Worm (Caenorhabditis elegans) whole organism, L4/young adult: ENCODE data around the gene Y51H4A.22.
"Not testable (repeated sequence)": the region's sequence is repeated elsewhere in the genome, so short reads cannot be mapped to it uniquely, and the experiment has no call there.

ENCODE experiments used
- W03F9.2 ChIP-seq: fragments of 150-350 bp; optimal IDR thresholded peaks from 2 replicates; lab custom pipeline; 2014; ENCODE audit warnings: missing biosample characterization, missing genetic modification characterization
- dao-5 ChIP-seq: sonication (generic microtip); optimal IDR thresholded peaks from 2 replicates; lab custom pipeline; 2016; ENCODE audit warnings: missing genotype, missing genetic modification characterization, moderate library complexity, missing compliant biosample characterization
- him-1 ChIP-seq: sonication (generic microtip); optimal IDR thresholded peaks from 2 replicates; lab custom pipeline; 2016; ENCODE audit warnings: missing genotype, missing genetic modification reagents, missing genetic modification characterization, missing compliant biosample characterization

Gene Y51H4A.22

ce11 chrIV:16720412-16720811 is at the start of gene Y51H4A.22:
TSS of gene Y51H4A.22 (plus strand) at chrIV:16720712.
- TF ChIP-seq him-1 (tag; lab: Kevin White, UChicago) (no peak), dao-5 (tag; lab: Kevin White, UChicago) (no peak), W03F9.2 (tag; lab: Kevin White, UChicago) (no peak)

- TF ChIP-seq him-1 (tag; lab: Kevin White, UChicago) = no peak
- TF ChIP-seq W03F9.2 (tag; lab: Kevin White, UChicago) = peak; percentile 11
- no peak for TF ChIP-seq dao-5 (tag; lab: Kevin White, UChicago)
Measured at ce11 chrIV:16684224-16684623, 36.3 kb upstream of the Y51H4A.22 start.

- no peak for TF ChIP-seq him-1 (tag; lab: Kevin White, UChicago)
- no peak for TF ChIP-seq dao-5 (tag; lab: Kevin White, UChicago)
- no peak for TF ChIP-seq W03F9.2 (tag; lab: Kevin White, UChicago)
Measured at ce11 chrIV:16694567-16694966, 25.9 kb upstream of the Y51H4A.22 start, which contains the start of gene Y51H4A.941. TSS of gene Y51H4A.941 (minus strand) at chrIV:16694667.

- no peak for TF ChIP-seq him-1 (tag; lab: Kevin White, UChicago)
- no peak for TF ChIP-seq W03F9.2 (tag; lab: Kevin White, UChicago)
- TF ChIP-seq dao-5 (tag; lab: Kevin White, UChicago) = no peak
Measured at ce11 chrIV:16696422-16696821, 24.1 kb upstream of the Y51H4A.22 start.

ce11 chrIV:16706950-16707349 is 13.6 kb upstream of the Y51H4A.22 start:
- TF ChIP-seq W03F9.2 (tag; lab: Kevin White, UChicago) = no peak
- TF ChIP-seq him-1 (tag; lab: Kevin White, UChicago) = no peak
- TF ChIP-seq dao-5 (tag; lab: Kevin White, UChicago) = no peak

- TF ChIP-seq W03F9.2 (tag; lab: Kevin White, UChicago) (no peak), dao-5 (tag; lab: Kevin White, UChicago) (no peak), him-1 (tag; lab: Kevin White, UChicago) (no peak)
Measured at ce11 chrIV:16709713-16710112, 10.8 kb upstream of the Y51H4A.22 start.

- TF ChIP-seq W03F9.2 (tag; lab: Kevin White, UChicago) = no peak
- no peak for TF ChIP-seq him-1 (tag; lab: Kevin White, UChicago)
- TF ChIP-seq dao-5 (tag; lab: Kevin White, UChicago) = no peak
Measured at ce11 chrIV:16710312-16710711, 10.2 kb upstream of the Y51H4A.22 start.

ce11 chrIV:16718651-16719050 is 1.9 kb upstream of the Y51H4A.22 start:
- no peak for TF ChIP-seq him-1 (tag; lab: Kevin White, UChicago)
- TF ChIP-seq W03F9.2 (tag; lab: Kevin White, UChicago) = no peak
- TF ChIP-seq dao-5 (tag; lab: Kevin White, UChicago) = no peak

- TF ChIP-seq W03F9.2 (tag; lab: Kevin White, UChicago) = no peak
- no peak for TF ChIP-seq dao-5 (tag; lab: Kevin White, UChicago)
- TF ChIP-seq him-1 (tag; lab: Kevin White, UChicago) = no peak
Measured at ce11 chrIV:16722000-16722607, 1.6 kb downstream of the Y51H4A.22 start.

ce11 chrIV:16722616-16723015 is 2.1 kb downstream of the Y51H4A.22 start, which contains the start of gene Y51H4A.23:
TSS of gene Y51H4A.23 (plus strand) at chrIV:16722916.
- not testable (repeated sequence) for TF ChIP-seq W03F9.2, him-1, dao-5 (tag; lab: Kevin White, UChicago)

ce11 chrIV:16735957-16736356 is 15.4 kb downstream of the Y51H4A.22 start, which contains the start of gene Y51H4A.25:
TSS of gene Y51H4A.25 (plus strand) at chrIV:16736329.
- no peak for TF ChIP-seq dao-5 (tag; lab: Kevin White, UChicago)
- no peak for TF ChIP-seq him-1 (tag; lab: Kevin White, UChicago)
- no peak for TF ChIP-seq W03F9.2 (tag; lab: Kevin White, UChicago)

- TF ChIP-seq dao-5 (tag; lab: Kevin White, UChicago) (no peak), W03F9.2 (tag; lab: Kevin White, UChicago) (no peak), him-1 (tag; lab: Kevin White, UChicago) (no peak)
Measured at ce11 chrIV:16740769-16741168, 20.3 kb downstream of the Y51H4A.22 start, which contains the start of gene Y51H4A.24. TSS of gene Y51H4A.24 (minus strand) at chrIV:16740869.

- TF ChIP-seq W03F9.2 (tag; lab: Kevin White, UChicago) = no peak
- TF ChIP-seq him-1 (tag; lab: Kevin White, UChicago) = no peak
- TF ChIP-seq dao-5 (tag; lab: Kevin White, UChicago) = no peak
Measured at ce11 chrIV:16743530-16743929, 23.0 kb downstream of the Y51H4A.22 start, which contains the start of gene Y43D4A.1. TSS of gene Y43D4A.1 (plus strand) at chrIV:16743830.

- TF ChIP-seq dao-5 (tag; lab: Kevin White, UChicago) = no peak
- TF ChIP-seq him-1 (tag; lab: Kevin White, UChicago) = no peak
- no peak for TF ChIP-seq W03F9.2 (tag; lab: Kevin White, UChicago)
Measured at ce11 chrIV:16751087-16751486, 30.6 kb downstream of the Y51H4A.22 start.
